Worm (Caenorhabditis elegans): ENCODE data around the gene srw-63.

srw-63 gene

ce11 chrIV:14033752-14034570 is 18.2 kb upstream of the srw-63 start (continued):
- peak; percentile 38 for TF ChIP-seq aha-1 (tag; optimal IDR thresholded peaks at IDR 0.05)
- TF ChIP-seq pax-3 (tag; optimal IDR thresholded peaks at IDR 0.05): peak; percentile 77
- TF ChIP-seq elt-2 (tag; optimal IDR thresholded peaks at IDR 0.05): peak; percentile 38
- TF ChIP-seq nhr-71 (tag; optimal IDR thresholded peaks at IDR 0.05): peak; percentile 70
- peak; percentile 81 for TF ChIP-seq unc-30 (tag; optimal IDR thresholded peaks at IDR 0.05)
- TF ChIP-seq fkh-10 (GFP tag; optimal IDR thresholded peaks at IDR 0.05): peak; percentile 95
- TF ChIP-seq nhr-20 (tag; optimal IDR thresholded peaks at IDR 0.05): peak; percentile 55
- peak; percentile 53 for TF ChIP-seq skn-1 (tag; optimal IDR thresholded peaks at IDR 0.05)
- no peak for TF ChIP-seq F16B12.6 (tag; optimal IDR thresholded peaks at IDR 0.05)
- no peak for TF ChIP-seq nhr-11 (tag; optimal IDR thresholded peaks at IDR 0.05)
- TF ChIP-seq tlp-1 (tag; optimal IDR thresholded peaks at IDR 0.05): no peak
- no peak for TF ChIP-seq nhr-84 (tag; optimal IDR thresholded peaks at IDR 0.05)
- TF ChIP-seq lin-39 (tag; optimal IDR thresholded peaks at IDR 0.05): peak; percentile 23
- TF ChIP-seq C04F5.9 (tag; optimal IDR thresholded peaks at IDR 0.05): no peak
- TF ChIP-seq grh-1 (GFP tag; IDR thresholded peaks at IDR 0.05): peak; percentile 51; the same call in 1 of the 2 replicates
- peak; percentile 85 for TF ChIP-seq nhr-47 (tag; optimal IDR thresholded peaks at IDR 0.05)
- no peak for TF ChIP-seq aly-2 (tag; optimal IDR thresholded peaks at IDR 0.05)
- no peak for TF ChIP-seq pag-3 (tag; optimal IDR thresholded peaks at IDR 0.05; ENCODE audit: borderline replicate concordance, insufficient read depth)
- TF ChIP-seq Y116A8C.19 (tag; optimal IDR thresholded peaks at IDR 0.05; ENCODE audit: borderline replicate concordance): no peak
- no peak for TF ChIP-seq nhr-237 (tag; optimal IDR thresholded peaks at IDR 0.05)
- peak; percentile 11 for TF ChIP-seq hlh-4 (tag; optimal IDR thresholded peaks at IDR 0.05)
- peak; percentile 47 for TF ChIP-seq xbp-1 (tag; optimal IDR thresholded peaks at IDR 0.05)
- TF ChIP-seq unc-86 (tag; optimal IDR thresholded peaks at IDR 0.05): peak; percentile 62
- peak; percentile 51 to 56 for TF ChIP-seq efl-1 (optimal IDR thresholded peaks at IDR 0.05)
- TF ChIP-seq efl-1 (GFP tag; optimal IDR thresholded peaks at IDR 0.05 in 1 of 2): peak; percentile 42 to 94
- peak in 2 of 6 experiments; percentile 16 to 67 for TF ChIP-seq elt-3 (tag; optimal IDR thresholded peaks at IDR 0.05)
- TF ChIP-seq ets-5 (GFP tag; IDR thresholded peaks at IDR 0.05): no peak
- TF ChIP-seq unc-130 (tag; optimal IDR thresholded peaks at IDR 0.05): peak; percentile 39
- peak; percentile 76 for TF ChIP-seq zip-4 (GFP tag; optimal IDR thresholded peaks at IDR 0.05)
- peak; percentile 59 for TF ChIP-seq nhr-12 (tag; optimal IDR thresholded peaks at IDR 0.05)
- TF ChIP-seq blmp-1 (tag; optimal IDR thresholded peaks at IDR 0.05): peak; percentile 69
- peak; percentile 79 for TF ChIP-seq egl-13 (tag; optimal IDR thresholded peaks at IDR 0.05)
- TF ChIP-seq dsc-1 (tag; optimal IDR thresholded peaks at IDR 0.05): peak; percentile 81
- peak; percentile 88 for TF ChIP-seq snu-23 (GFP tag; optimal IDR thresholded peaks at IDR 0.05)
- TF ChIP-seq vab-15 (tag; optimal IDR thresholded peaks at IDR 0.05): peak; percentile 59
- peak; percentile 56 for TF ChIP-seq nhr-90 (tag; optimal IDR thresholded peaks at IDR 0.05; ENCODE audit: poor library complexity)
- peak; percentile 64 for TF ChIP-seq lir-3 (tag; optimal IDR thresholded peaks at IDR 0.05; ENCODE audit: poor library complexity)
- peak; percentile 86 for TF ChIP-seq nhr-85 (tag)
- peak; percentile 56 for TF ChIP-seq ceh-8 (GFP tag; optimal IDR thresholded peaks at IDR 0.05)
- peak; percentile 45 for TF ChIP-seq nhr-77 (tag; optimal IDR thresholded peaks at IDR 0.05)
- peak; percentile 69 for TF ChIP-seq C16A3.4 (tag; optimal IDR thresholded peaks at IDR 0.05)
- TF ChIP-seq fos-1 (tag; optimal IDR thresholded peaks at IDR 0.05): peak; percentile 70
- peak; percentile 30 for TF ChIP-seq snpc-4 (tag; optimal IDR thresholded peaks at IDR 0.05)
- TF ChIP-seq tbx-2 (tag; optimal IDR thresholded peaks at IDR 0.05): peak; percentile 75
- peak; percentile 12 for TF ChIP-seq ceh-90 (tag; optimal IDR thresholded peaks at IDR 0.05)
- TF ChIP-seq sup-37 (GFP tag; optimal IDR thresholded peaks at IDR 0.05): peak; percentile 64
- TF ChIP-seq pqm-1 (tag; optimal IDR thresholded peaks at IDR 0.05): peak; percentile 67
- peak; percentile 82 for TF ChIP-seq irx-1 (tag; optimal IDR thresholded peaks at IDR 0.05)
- TF ChIP-seq C34B4.2 (tag; optimal IDR thresholded peaks at IDR 0.05): peak; percentile 63
- peak; percentile 70 for TF ChIP-seq zag-1 (tag; optimal IDR thresholded peaks at IDR 0.05)
- no peak for TF ChIP-seq ces-1 (GFP tag; optimal IDR thresholded peaks at IDR 0.05)
- TF ChIP-seq nhr-19 (GFP tag; conservative IDR thresholded peaks at IDR 0.05): peak; percentile 61

Data from whole organism, L1 larva.